Worm (Caenorhabditis elegans) whole organism, L4/young adult: ENCODE results near the gene ZK180.6.

ENCODE experiments used
- dao-5 ChIP-seq: sonication (generic microtip); optimal IDR thresholded peaks from 2 replicates; lab custom pipeline; 2016; ENCODE audit warnings: missing genotype, missing genetic modification characterization, moderate library complexity, missing compliant biosample characterization
- him-1 ChIP-seq: sonication (generic microtip); optimal IDR thresholded peaks from 2 replicates; lab custom pipeline; 2016; ENCODE audit warnings: missing genotype, missing genetic modification reagents, missing genetic modification characterization, missing compliant biosample characterization

- TF ChIP-seq him-1 (tag; lab: Kevin White, UChicago) (no peak), dao-5 (no peak)
Measured at ce11 chrIV:4538672-4539071, 13.8 kb upstream of the ZK180.6 start.
